Fruit fly (Drosophila melanogaster): ENCODE data around the gene grp.
A peak's percentile ranks its signal among the peaks of the same experiment; 100 is the strongest.

The grp gene

DNA sequence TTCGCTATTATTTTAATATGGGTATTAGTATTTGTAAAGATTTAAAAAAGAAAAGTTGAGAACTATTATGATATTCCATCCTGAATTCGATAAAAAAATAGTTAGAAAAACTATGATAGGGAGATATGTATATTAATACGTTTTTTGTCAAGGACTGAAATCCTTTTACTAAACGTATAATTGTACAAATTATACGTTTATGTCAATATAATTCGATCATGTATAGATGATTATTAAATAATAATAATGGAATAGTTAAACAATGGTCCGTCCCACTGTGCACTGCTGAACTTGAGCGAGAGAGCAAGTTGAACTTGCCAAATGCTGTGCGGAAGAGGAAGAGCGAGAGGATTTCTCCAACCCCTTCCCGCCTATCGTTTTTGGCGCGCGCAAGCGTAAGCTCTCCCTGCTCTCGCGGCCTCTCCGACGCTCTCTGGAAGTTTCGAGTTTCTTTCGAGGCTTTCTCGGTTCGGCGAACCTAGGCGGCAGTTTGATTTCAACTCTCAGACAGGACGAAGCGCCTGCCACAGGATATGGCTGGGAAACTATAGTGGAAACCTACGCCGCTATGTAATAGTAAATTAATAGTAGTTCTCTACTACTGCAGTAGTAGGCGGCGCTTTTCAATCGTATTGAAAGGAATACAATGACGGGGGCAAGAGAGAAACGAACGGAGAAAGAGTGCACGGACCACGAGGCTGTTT lies 5.2 kb downstream of the grp start (continued):
- no peak for TF ChIP-seq zf30C (GFP tag; optimal IDR thresholded peaks at IDR 0.05)
- TF ChIP-seq CG14014 (GFP tag; IDR thresholded peaks at IDR 0.05), result no peak; the same call in 1 of the 2 replicates
- peak; percentile 80 for TF ChIP-seq PHDP (tag; optimal IDR thresholded peaks at IDR 0.05)
- no peak for TF ChIP-seq Sin3A (optimal IDR thresholded peaks at IDR 0.05)
- no peak for TF ChIP-seq NC2α (GFP tag; optimal IDR thresholded peaks at IDR 0.05)
- no peak for TF ChIP-seq bigmax (GFP tag; optimal IDR thresholded peaks at IDR 0.05)
- no peak for TF ChIP-seq YL-1 (GFP tag; optimal IDR thresholded peaks at IDR 0.05)
- TF ChIP-seq CG11398 (GFP tag; optimal IDR thresholded peaks at IDR 0.05), result no peak
- TF ChIP-seq CG3847 (GFP tag; IDR thresholded peaks at IDR 0.05), result no peak
- no peak for TF ChIP-seq Side (GFP tag; optimal IDR thresholded peaks at IDR 0.05)
- no peak for TF ChIP-seq jigr1 (GFP tag; IDR thresholded peaks at IDR 0.05)
- no peak for TF ChIP-seq Oaz (GFP tag; IDR thresholded peaks at IDR 0.05)
- TF ChIP-seq CG42726 (GFP tag; IDR thresholded peaks at IDR 0.05; ENCODE audit: partially characterized antibody), result no peak
- TF ChIP-seq gcm2 (GFP tag; optimal IDR thresholded peaks at IDR 0.05), result no peak
- TF ChIP-seq CG5245 (GFP tag; optimal IDR thresholded peaks at IDR 0.05), result peak; percentile 15
- no peak for TF ChIP-seq CG11085 (GFP tag; IDR thresholded peaks at IDR 0.05)
- no peak for TF ChIP-seq CG9215 (GFP tag; IDR thresholded peaks at IDR 0.05)
- TF ChIP-seq Doc2 (GFP tag; IDR thresholded peaks at IDR 0.05), result no peak
- TF ChIP-seq sc (optimal IDR thresholded peaks at IDR 0.05), result no peak
- TF ChIP-seq sc (GFP tag; optimal IDR thresholded peaks at IDR 0.05), result no peak
- peak; percentile 75 for TF ChIP-seq cwo (GFP tag; optimal IDR thresholded peaks at IDR 0.05)
- TF ChIP-seq CG5953 (GFP tag; IDR thresholded peaks at IDR 0.05), result no peak
- no peak for TF ChIP-seq Hsf (GFP tag; optimal IDR thresholded peaks at IDR 0.05)
- no peak for TF ChIP-seq CG3726 (GFP tag; IDR thresholded peaks at IDR 0.05)
- no peak for TF ChIP-seq Opbp (GFP tag; IDR thresholded peaks at IDR 0.05; ENCODE audit: partially characterized antibody)
- no peak for TF ChIP-seq Dll (GFP tag; IDR thresholded peaks at IDR 0.05; ENCODE audit: partially characterized antibody)
- TF ChIP-seq lola (GFP tag; optimal IDR thresholded peaks at IDR 0.05), result peak in 1 of 3 experiments; percentile 33
- TF ChIP-seq dimm (GFP tag; IDR thresholded peaks at IDR 0.05), result no peak
- no peak for TF ChIP-seq D (optimal IDR thresholded peaks at IDR 0.05)
- peak; percentile 31 for TF ChIP-seq D (GFP tag; optimal IDR thresholded peaks at IDR 0.05)
- TF ChIP-seq CG15011 (GFP tag; optimal IDR thresholded peaks at IDR 0.05), result peak; percentile 60
- no peak for TF ChIP-seq Stat92E (GFP tag; optimal IDR thresholded peaks at IDR 0.05)
- TF ChIP-seq crol (GFP tag; IDR thresholded peaks at IDR 0.05), result peak; percentile 72
- TF ChIP-seq Dek (tag; optimal IDR thresholded peaks at IDR 0.05), result peak; percentile 45
- no peak for TF ChIP-seq en (GFP tag; optimal IDR thresholded peaks at IDR 0.05)
- peak in 1 of 2 experiments; percentile 71 for TF ChIP-seq Eip74EF (GFP tag; optimal IDR thresholded peaks at IDR 0.05)
- TF ChIP-seq HLHmδ (GFP tag; optimal IDR thresholded peaks at IDR 0.05), result no peak
- 0 out of 2 replicates have a peak, but pooled peaks have one; percentile 18 for TF ChIP-seq hbn (GFP tag; IDR thresholded peaks at IDR 0.05; ENCODE audit: partially characterized antibody)
- no peak for TF ChIP-seq corto (GFP tag; optimal IDR thresholded peaks at IDR 0.05)
- TF ChIP-seq CG32772 (GFP tag; IDR thresholded peaks at IDR 0.05), result 0 out of 2 replicates have a peak, but pooled peaks have one; percentile 4
- no peak for TF ChIP-seq Sry-β (GFP tag; optimal IDR thresholded peaks at IDR 0.05)
- TF ChIP-seq bcd (GFP tag; optimal IDR thresholded peaks at IDR 0.05), result peak; percentile 52
- TF ChIP-seq CG12744 (GFP tag; optimal IDR thresholded peaks at IDR 0.05), result no peak
- peak; percentile 63 for TF ChIP-seq D19A (tag; optimal IDR thresholded peaks at IDR 0.05)
- TF ChIP-seq CG18599 (GFP tag; optimal IDR thresholded peaks at IDR 0.05), result peak; percentile 75
- TF ChIP-seq CG43689 (GFP tag; IDR thresholded peaks at IDR 0.05), result no peak
- TF ChIP-seq CG14050 (GFP tag; IDR thresholded peaks at IDR 0.05), result no peak
- TF ChIP-seq CG31441 (GFP tag; IDR thresholded peaks at IDR 0.05), result peak; percentile 66
- TF ChIP-seq ase (GFP tag; IDR thresholded peaks at IDR 0.05), result no peak
- peak; percentile 58 for TF ChIP-seq Abd-B (GFP tag; optimal IDR thresholded peaks at IDR 0.05)
